Fruit fly (Drosophila melanogaster) whole organism, embryonic: ENCODE measurements around the gene Pfdn2.
A peak's percentile ranks its signal among the peaks of the same experiment; 100 is the strongest.

Experiments used
- Atf6 ChIP-seq: fragments of 200-800 bp; sonication (Bioruptor generic); IDR thresholded peaks from 2 replicates; pipeline ENCODE4 v1.3.6; 2022; ENCODE audit warnings: missing biosample characterization, missing genetic modification characterization
- Awh ChIP-seq: fragments of 200-800 bp; sonication (Bioruptor generic); IDR thresholded peaks from 2 replicates; pipeline ENCODE4, ENCODE4 v1.3.6; 2022; ENCODE audit warnings: missing biosample characterization, missing genetic modification characterization
- CG10267 ChIP-seq: fragments of 200-800 bp; sonication (Bioruptor generic); optimal IDR thresholded peaks from 2 replicates; lab custom pipeline; 2018; ENCODE audit warnings: missing biosample characterization, mild to moderate bottlenecking, missing genetic modification characterization, moderate library complexity
- CG13624 ChIP-seq: fragments of 200-800 bp; sonication (Bioruptor generic); optimal IDR thresholded peaks from 2 replicates; lab custom pipeline; 2016; ENCODE audit warnings: missing biosample characterization, missing genetic modification characterization
- CG13894 ChIP-seq: fragments of 200-800 bp; sonication (Bioruptor generic); optimal IDR thresholded peaks from 3 replicates; lab custom pipeline; 2018; ENCODE audit warnings: missing biosample characterization, mild to moderate bottlenecking, missing genetic modification characterization, moderate library complexity
- CG14860 ChIP-seq: fragments of 200-800 bp; sonication (Bioruptor generic); IDR thresholded peaks from 3 replicates; pipeline ENCODE4 v1.3.6; 2022; ENCODE audit warnings: missing biosample characterization, missing genetic modification characterization; ENCODE audit not compliant: partially characterized antibody
- CG15269 ChIP-seq: fragments of 200-800 bp; sonication (Bioruptor generic); optimal IDR thresholded peaks from 2 replicates; lab custom pipeline; 2018; ENCODE audit warnings: missing biosample characterization, mild to moderate bottlenecking, missing genetic modification characterization, moderate library complexity
- CG1602 ChIP-seq: fragments of 200-800 bp; sonication (Bioruptor generic); optimal IDR thresholded peaks from 3 replicates; lab custom pipeline; 2016; ENCODE audit warnings: missing biosample characterization, missing genetic modification characterization
- CG1647 ChIP-seq: fragments of 200-800 bp; sonication (Bioruptor generic); optimal IDR thresholded peaks from 3 replicates; lab custom pipeline; 2016; ENCODE audit warnings: missing biosample characterization, missing genetic modification characterization
- CG17829 ChIP-seq: fragments of 200-800 bp; optimal IDR thresholded peaks from 2 replicates; lab custom pipeline; 2019; ENCODE audit warnings: missing biosample characterization, mild to moderate bottlenecking, missing genetic modification characterization, moderate library complexity
- CG2678 ChIP-seq: fragments of 200-800 bp; sonication (Bioruptor generic); optimal IDR thresholded peaks from 3 replicates; lab custom pipeline; 2019; ENCODE audit warnings: missing biosample characterization, mild to moderate bottlenecking, missing genetic modification characterization, moderate library complexity
- CG4360 ChIP-seq: fragments of 200-800 bp; sonication (Bioruptor generic); IDR thresholded peaks from 2 replicates; pipeline ENCODE4 v1.3.6; 2022; ENCODE audit warnings: missing biosample characterization, missing genetic modification characterization
- CG6175 ChIP-seq: fragments of 200-800 bp; sonication (Bioruptor generic); IDR thresholded peaks from 3 replicates; pipeline ENCODE4 v1.3.6; 2022; ENCODE audit warnings: missing biosample characterization, missing genetic modification characterization
- CG6272 ChIP-seq: fragments of 200-800 bp; sonication (Bioruptor generic); IDR thresholded peaks from 2 replicates; pipeline ENCODE4 v1.3.6; 2022; ENCODE audit warnings: missing biosample characterization, missing genetic modification characterization
- CG6791 ChIP-seq: fragments of 200-800 bp; sonication (Bioruptor generic); IDR thresholded peaks from 3 replicates; pipeline ENCODE4 v1.3.6; 2022; ENCODE audit warnings: missing biosample characterization, missing genetic modification characterization; ENCODE audit not compliant: partially characterized antibody
- CG8944 ChIP-seq: fragments of 200-800 bp; sonication (Bioruptor generic); optimal IDR thresholded peaks from 3 replicates; lab custom pipeline; 2016; ENCODE audit warnings: missing biosample characterization, missing genetic modification characterization
- CoRest ChIP-seq: fragments of 200-800 bp; sonication (Bioruptor generic); optimal IDR thresholded peaks from 3 replicates; lab custom pipeline; 2018; ENCODE audit warnings: missing biosample characterization, mild to moderate bottlenecking, missing genetic modification characterization, moderate library complexity
- E2f1 ChIP-seq: fragments of 200-800 bp; sonication (Bioruptor generic); IDR thresholded peaks from 2 replicates; pipeline ENCODE4 v1.3.6; 2022; ENCODE audit warnings: missing biosample characterization, missing genetic modification characterization
- Fer1 ChIP-seq: fragments of 200-800 bp; sonication (Bioruptor generic); optimal IDR thresholded peaks from 2 replicates; lab custom pipeline; 2017; ENCODE audit warnings: missing biosample characterization, mild to moderate bottlenecking, missing genetic modification characterization
- Fer2 ChIP-seq: fragments of 200-800 bp; sonication (Bioruptor generic); optimal IDR thresholded peaks from 2 replicates; lab custom pipeline; 2018; ENCODE audit warnings: missing biosample characterization, mild to moderate bottlenecking, missing genetic modification characterization, moderate library complexity
- Hmr ChIP-seq: fragments of 200-800 bp; sonication (Bioruptor generic); optimal IDR thresholded peaks from 3 replicates; lab custom pipeline; 2017; ENCODE audit warnings: mild to moderate bottlenecking, missing biosample characterization, missing genetic modification reagents, missing genetic modification characterization
- Max ChIP-seq: fragments of 200-800 bp; sonication (Bioruptor generic); optimal IDR thresholded peaks from 2 replicates; lab custom pipeline; 2016; ENCODE audit warnings: missing biosample characterization, mild to moderate bottlenecking, missing genetic modification characterization
- Med ChIP-seq: fragments of 200-800 bp; sonication (Bioruptor generic); peaks from one replicate; lab custom pipeline; 2016; ENCODE audit warnings: missing biosample characterization, missing genetic modification characterization, mild to moderate bottlenecking, inconsistent platforms, moderate library complexity
- Mes4 ChIP-seq: fragments of 200-800 bp; sonication (Bioruptor generic); optimal IDR thresholded peaks from 2 replicates; lab custom pipeline; 2016; ENCODE audit warnings: missing biosample characterization, missing genetic modification characterization
- Myb ChIP-seq: fragments of 200-800 bp; sonication (Bioruptor generic); optimal IDR thresholded peaks from 2 replicates; lab custom pipeline; 2016; ENCODE audit warnings: missing biosample characterization, missing genetic modification characterization
- NK7.1 ChIP-seq: fragments of 200-800 bp; sonication (Bioruptor generic); optimal IDR thresholded peaks from 3 replicates; lab custom pipeline; 2016; ENCODE audit warnings: missing biosample characterization, missing genetic modification characterization
- Nf-YA ChIP-seq: fragments of 200-800 bp; sonication (Bioruptor generic); IDR thresholded peaks from 2 replicates; pipeline ENCODE4 v1.3.6; 2022; ENCODE audit warnings: missing biosample characterization, missing genetic modification characterization
- Side ChIP-seq: fragments of 200-800 bp; sonication (Bioruptor generic); optimal IDR thresholded peaks from 2 replicates; lab custom pipeline; 2016; ENCODE audit warnings: missing biosample characterization, missing genetic modification characterization
- Sin3A ChIP-seq: fragments of >200 bp; optimal IDR thresholded peaks from 2 replicates; lab custom pipeline; 2018
- Sox102F ChIP-seq: fragments of 200-800 bp; sonication (Bioruptor generic); optimal IDR thresholded peaks from 2 replicates; lab custom pipeline; 2018; ENCODE audit warnings: missing biosample characterization, mild to moderate bottlenecking, missing genetic modification characterization, moderate library complexity
- az2 ChIP-seq: fragments of 200-800 bp; sonication (Bioruptor generic); optimal IDR thresholded peaks from 3 replicates; lab custom pipeline; 2016; ENCODE audit warnings: missing biosample characterization, missing genetic modification characterization
- bcd ChIP-seq: fragments of 200-800 bp; sonication (Bioruptor generic); optimal IDR thresholded peaks from 2 replicates; lab custom pipeline; 2017; ENCODE audit warnings: missing biosample characterization, mild to moderate bottlenecking, missing genetic modification characterization
- bigmax ChIP-seq: fragments of 200-800 bp; sonication (Bioruptor generic); optimal IDR thresholded peaks from 2 replicates; lab custom pipeline; 2018; ENCODE audit warnings: missing biosample characterization, mild to moderate bottlenecking, missing genetic modification characterization
- bowl ChIP-seq: fragments of 200-800 bp; sonication (Bioruptor generic); IDR thresholded peaks from 2 replicates; pipeline ENCODE4 v1.3.6; 2022; ENCODE audit warnings: missing biosample characterization, missing genetic modification characterization
- croc ChIP-seq: fragments of 200-800 bp; sonication (Bioruptor generic); conservative IDR thresholded peaks from 3 replicates; pipeline ENCODE4 v1.3.6; 2022; ENCODE audit warnings: missing biosample characterization, missing genetic modification characterization
- crp ChIP-seq, 2 experiments: fragments of 200-800 bp; sonication (Bioruptor generic); optimal IDR thresholded peaks; 2 replicates in 1 of 2; 3 replicates in 1 of 2; lab custom pipeline; 2017; ENCODE audit warnings: missing biosample characterization in 2 of 2, missing genetic modification characterization in 2 of 2, mild to moderate bottlenecking in 1 of 2, moderate library complexity in 1 of 2
- dan ChIP-seq: fragments of 200-800 bp; sonication (Bioruptor generic); IDR thresholded peaks from 2 replicates; pipeline ENCODE4 v1.3.6; 2022; ENCODE audit warnings: missing biosample characterization, missing genetic modification characterization
- eve ChIP-seq, 2 experiments: fragments of >200 bp; optimal IDR thresholded peaks; 2 replicates each; lab custom pipeline; 2017; ENCODE audit warnings: missing biosample characterization in 2 of 2, missing genetic modification characterization in 2 of 2
- gcm ChIP-seq: fragments of 200-800 bp; sonication (Bioruptor generic); optimal IDR thresholded peaks from 2 replicates; lab custom pipeline; 2019; ENCODE audit warnings: missing biosample characterization, mild to moderate bottlenecking, missing genetic modification characterization, moderate library complexity
- ken ChIP-seq: fragments of 200-800 bp; sonication (Bioruptor generic); IDR thresholded peaks from 3 replicates; pipeline ENCODE4 v1.3.6; 2022; ENCODE audit warnings: missing biosample characterization, missing genetic modification characterization
- knrl ChIP-seq: fragments of 200-800 bp; sonication (Bioruptor generic); IDR thresholded peaks from 3 replicates; pipeline ENCODE4 v1.3.6; 2022; ENCODE audit warnings: missing biosample characterization, missing genetic modification characterization; ENCODE audit not compliant: partially characterized antibody
- lmd ChIP-seq: fragments of 200-800 bp; sonication (Bioruptor generic); IDR thresholded peaks from 2 replicates; pipeline ENCODE4 v1.3.6; 2022; ENCODE audit warnings: missing biosample characterization, missing genetic modification characterization
- luna ChIP-seq: fragments of 200-800 bp; sonication (Bioruptor generic); optimal IDR thresholded peaks from 2 replicates; lab custom pipeline; 2016; ENCODE audit warnings: missing biosample characterization, missing genetic modification characterization
- nau ChIP-seq: fragments of 200-800 bp; sonication (Bioruptor generic); optimal IDR thresholded peaks from 3 replicates; lab custom pipeline; 2017; ENCODE audit warnings: missing biosample characterization, mild to moderate bottlenecking, missing genetic modification characterization, missing genetic modification reagents
- org-1 ChIP-seq: fragments of 200-800 bp; sonication (Bioruptor generic); optimal IDR thresholded peaks from 2 replicates; lab custom pipeline; 2017; ENCODE audit warnings: missing biosample characterization, missing genetic modification characterization
- psq ChIP-seq: fragments of 200-800 bp; sonication (Bioruptor generic); optimal IDR thresholded peaks from 2 replicates; lab custom pipeline; 2017; ENCODE audit warnings: missing biosample characterization, missing genetic modification characterization
- rib ChIP-seq: fragments of 200-800 bp; sonication (Bioruptor generic); IDR thresholded peaks from 2 replicates; pipeline ENCODE4 v1.3.6; 2022; ENCODE audit warnings: missing biosample characterization, missing genetic modification characterization
- salm ChIP-seq: fragments of 200-800 bp; sonication (Bioruptor generic); optimal IDR thresholded peaks from 2 replicates; lab custom pipeline; 2018; ENCODE audit warnings: missing biosample characterization, mild to moderate bottlenecking, missing genetic modification characterization
- slbo ChIP-seq: fragments of 200-800 bp; sonication (Bioruptor generic); IDR thresholded peaks from 2 replicates; pipeline ENCODE4 v1.3.6; 2022; ENCODE audit warnings: missing biosample characterization, missing genetic modification characterization
- tin ChIP-seq: fragments of 200-800 bp; sonication (Bioruptor generic); optimal IDR thresholded peaks from 3 replicates; lab custom pipeline; 2016; ENCODE audit warnings: missing biosample characterization, missing genetic modification characterization

Pfdn2 gene

DNA sequence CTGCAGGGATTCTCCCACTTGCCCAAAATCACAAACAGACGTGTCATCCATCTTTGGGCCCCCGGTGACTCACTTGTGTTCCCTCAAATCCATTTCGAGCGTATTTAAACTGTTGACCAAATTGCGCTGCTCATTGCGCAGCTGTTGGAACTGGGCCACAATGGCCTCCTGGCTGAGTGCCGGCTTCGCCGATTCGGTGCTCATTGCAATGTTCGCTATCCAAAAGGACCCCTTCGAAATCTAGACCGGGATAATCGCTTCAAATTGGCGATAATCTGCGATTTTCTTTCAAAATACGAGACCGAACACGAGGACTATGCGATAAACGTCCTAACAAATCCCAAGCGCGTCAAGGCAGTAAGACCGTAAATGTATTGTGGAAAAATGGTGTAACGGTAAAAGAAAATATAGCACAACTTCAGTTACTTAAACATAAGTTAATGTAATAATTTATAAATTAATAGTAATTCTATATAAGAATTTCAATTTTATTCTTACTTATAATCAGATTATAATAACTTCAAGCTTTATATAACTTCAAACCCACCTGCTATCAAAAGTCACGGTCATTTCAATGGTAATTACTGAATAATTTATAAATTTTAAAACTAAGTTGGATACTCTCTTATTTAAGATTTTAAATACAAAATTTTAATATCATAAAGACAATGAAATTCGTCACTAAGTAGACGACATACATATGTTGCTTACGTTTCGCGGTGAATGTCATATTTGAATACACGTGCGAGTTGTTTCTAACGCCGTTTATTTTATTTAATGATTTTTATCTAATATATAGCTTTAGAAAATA is at the start of gene Pfdn2, which contains the start of gene Noc1:
Pfdn2 (minus strand) TSS at position 346 of the 811 bp plus-strand sequence.
Noc1 (plus strand) TSS at position 727 of the 811 bp plus-strand sequence.
- TF ChIP-seq crp (GFP tag; optimal IDR thresholded peaks at IDR 0.05; lab: Kevin White, UChicago) = peak in 1 of 2 experiments; percentile 66
- no peak for TF ChIP-seq CG6272
- no peak for TF ChIP-seq CG2678 (tag; lab: Kevin White, UChicago)
- TF ChIP-seq salm = peak; percentile 12
- TF ChIP-seq CG8944 (GFP tag; lab: Kevin White, UChicago) = no peak
- TF ChIP-seq luna (GFP tag; lab: Kevin White, UChicago) = no peak
- TF ChIP-seq Max (GFP tag; lab: Kevin White, UChicago) = peak; percentile 54
- TF ChIP-seq nau (GFP tag; lab: Kevin White, UChicago) = no peak
- TF ChIP-seq Myb (GFP tag; lab: Kevin White, UChicago) = no peak
- no peak for TF ChIP-seq org-1 (GFP tag; lab: Kevin White, UChicago)
- TF ChIP-seq gcm (GFP tag; lab: Kevin White, UChicago) = no peak
- no peak for TF ChIP-seq CG14860 (GFP tag; lab: Robert Waterston, UW)
- TF ChIP-seq Fer1 = no peak
- TF ChIP-seq Sox102F (GFP tag; lab: Kevin White, UChicago) = peak; percentile 76
- peak; percentile 76 for TF ChIP-seq Med (GFP tag; lab: Kevin White, UChicago)
- no peak for TF ChIP-seq CG6175
- TF ChIP-seq croc (GFP tag; lab: Robert Waterston, UW) = no peak; the same call in 2 of the 3 replicates
- TF ChIP-seq psq (GFP tag; lab: Kevin White, UChicago) = no peak
- no peak for TF ChIP-seq Side (GFP tag; lab: Kevin White, UChicago)
- no peak for TF ChIP-seq ken (GFP tag; lab: Robert Waterston, UW)
- TF ChIP-seq CG1602 (GFP tag; lab: Kevin White, UChicago) = peak; percentile 55
- TF ChIP-seq CG15269 (tag; lab: Kevin White, UChicago) = no peak
- TF ChIP-seq lmd (GFP tag; lab: Robert Waterston, UW) = peak; percentile 49
- TF ChIP-seq Awh (GFP tag; lab: Robert Waterston, UW) = 0 out of 2 replicates have a peak, but pooled peaks have one; percentile 15
- TF ChIP-seq slbo (GFP tag; lab: Robert Waterston, UW) = peak; percentile 80
- no peak for TF ChIP-seq eve (GFP tag; optimal IDR thresholded peaks at IDR 0.05; lab: Kevin White, UChicago)
- TF ChIP-seq CG10267 (tag; lab: Kevin White, UChicago) = peak; percentile 60
- peak; percentile 5 for TF ChIP-seq Sin3A (lab: Kevin White, UChicago)
- TF ChIP-seq NK7.1 (GFP tag; lab: Kevin White, UChicago) = no peak
- peak; percentile 42; the same call in 1 of the 2 replicates for TF ChIP-seq E2f1
- TF ChIP-seq CG1647 (GFP tag; lab: Kevin White, UChicago) = no peak
- TF ChIP-seq CG13894 = no peak
- peak; percentile 80 for TF ChIP-seq CoRest
- TF ChIP-seq dan (GFP tag; lab: Robert Waterston, UW) = no peak
- TF ChIP-seq bowl (GFP tag; lab: Robert Waterston, UW) = no peak
- TF ChIP-seq knrl (GFP tag; lab: Robert Waterston, UW) = no peak
- no peak for TF ChIP-seq CG6791 (GFP tag; lab: Robert Waterston, UW)
- no peak for TF ChIP-seq Fer2 (tag; lab: Kevin White, UChicago)
- TF ChIP-seq bcd (GFP tag; lab: Kevin White, UChicago) = no peak
- TF ChIP-seq az2 (GFP tag; lab: Kevin White, UChicago) = peak; percentile 61
- no peak for TF ChIP-seq CG4360 (GFP tag; lab: Robert Waterston, UW)
- no peak for TF ChIP-seq bigmax (GFP tag; lab: Kevin White, UChicago)
- TF ChIP-seq Atf6 (GFP tag; lab: Robert Waterston, UW) = no peak
- no peak for TF ChIP-seq rib (GFP tag; lab: Robert Waterston, UW)
- TF ChIP-seq tin (GFP tag; lab: Kevin White, UChicago) = peak; percentile 23
- no peak for TF ChIP-seq Mes4 (GFP tag; lab: Kevin White, UChicago)
- TF ChIP-seq Nf-YA (GFP tag; lab: Robert Waterston, UW) = no peak
- TF ChIP-seq CG13624 = no peak
- TF ChIP-seq Hmr (GFP tag; lab: Kevin White, UChicago) = no peak
- TF ChIP-seq CG17829 = peak; percentile 55
